Worm (Caenorhabditis elegans): ENCODE data around the gene ctf-4.

- TF ChIP-seq dpl-1 (GFP tag; optimal IDR thresholded peaks at IDR 0.05) (no peak), nhr-179 (tag; optimal IDR thresholded peaks at IDR 0.05) (no peak), ztf-3 (GFP tag; optimal IDR thresholded peaks at IDR 0.05) (no peak), sea-2 (GFP tag; IDR thresholded peaks at IDR 0.05) (no peak), him-1 (tag; optimal IDR thresholded peaks at IDR 0.05) (no peak)
Measured at ce11 chrV:10951655-10952278, 13.6 kb downstream of the ctf-4 start, which contains the start of gene F17C11.4.

All from whole organism, young adult.